Worm (Caenorhabditis elegans): ENCODE measurements around the gene H03E18.2.

H03E18.2 gene

ce11 chrX:8556614-8557196, 36.4 kb upstream of the H03E18.2 start, which contains the start of gene utx-1 (continued):
- TF ChIP-seq ceh-30 (tag; optimal IDR thresholded peaks at IDR 0.05) (no peak), dve-1 (tag; optimal IDR thresholded peaks at IDR 0.05) (no peak), ceh-31 (tag; optimal IDR thresholded peaks at IDR 0.05) (peak; percentile 80), pha-4 (tag; optimal IDR thresholded peaks at IDR 0.05) (no peak), madf-2 (tag; optimal IDR thresholded peaks at IDR 0.05) (no peak), ceh-6 (GFP tag; optimal IDR thresholded peaks at IDR 0.05) (no peak), sdc-2 (tag; optimal IDR thresholded peaks at IDR 0.05) (peak; percentile 68), tbx-2 (tag; optimal IDR thresholded peaks at IDR 0.05) (peak; percentile 43), tbx-7 (tag; optimal IDR thresholded peaks at IDR 0.05) (no peak), npax-4 (tag; optimal IDR thresholded peaks at IDR 0.05) (no peak), T23F11.4 (GFP tag; optimal IDR thresholded peaks at IDR 0.05) (no peak), hlh-13 (GFP tag; optimal IDR thresholded peaks at IDR 0.05) (no peak), sox-2 (GFP tag; IDR thresholded peaks at IDR 0.05) (no peak), gmeb-2 (tag; optimal IDR thresholded peaks at IDR 0.05) (no peak), pros-1 (tag; optimal IDR thresholded peaks at IDR 0.05) (no peak), sox-4 (tag; optimal IDR thresholded peaks at IDR 0.05) (no peak)

- TF ChIP-seq dve-1 (tag; optimal IDR thresholded peaks at IDR 0.05): no peak
- no peak for TF ChIP-seq fax-1 (tag; optimal IDR thresholded peaks at IDR 0.05)
- TF ChIP-seq ceh-14 (tag; optimal IDR thresholded peaks at IDR 0.05): no peak
- TF ChIP-seq hlh-6 (tag; optimal IDR thresholded peaks at IDR 0.05): no peak
- TF ChIP-seq gmeb-2 (tag; optimal IDR thresholded peaks at IDR 0.05): no peak
Observed at ce11 chrX:8554029-8554428, 33.7 kb upstream of the H03E18.2 start.

ce11 chrX:8551687-8552327, 31.5 kb upstream of the H03E18.2 start, which contains the start of gene dhhc-14:
TSS of gene dhhc-14 (plus strand) at chrX:8552277.
- no peak for TF ChIP-seq hlh-15 (tag; optimal IDR thresholded peaks at IDR 0.05)
- no peak for TF ChIP-seq elt-4 (tag; optimal IDR thresholded peaks at IDR 0.05)
- TF ChIP-seq tbx-7 (tag; optimal IDR thresholded peaks at IDR 0.05): peak; percentile 10
- peak; percentile 79 for TF ChIP-seq tbx-2 (tag; optimal IDR thresholded peaks at IDR 0.05)
- peak; percentile 74 for TF ChIP-seq unc-42 (tag; optimal IDR thresholded peaks at IDR 0.05)
- TF ChIP-seq ceh-31 (tag; optimal IDR thresholded peaks at IDR 0.05): peak; percentile 77
- TF ChIP-seq ref-2 (tag; optimal IDR thresholded peaks at IDR 0.05): peak; percentile 61
- peak; percentile 47 for TF ChIP-seq ceh-2 (tag; optimal IDR thresholded peaks at IDR 0.05)
- peak; percentile 16 for TF ChIP-seq madf-2 (tag; optimal IDR thresholded peaks at IDR 0.05)
- peak; percentile 1 for TF ChIP-seq C08G9.2 (tag; optimal IDR thresholded peaks at IDR 0.05)
- TF ChIP-seq nhr-232 (tag; optimal IDR thresholded peaks at IDR 0.05): no peak
- TF ChIP-seq ceh-18 (tag; optimal IDR thresholded peaks at IDR 0.05): peak; percentile 74
- TF ChIP-seq ceh-34 (tag; optimal IDR thresholded peaks at IDR 0.05): peak; percentile 41
- TF ChIP-seq T23F11.4 (GFP tag; optimal IDR thresholded peaks at IDR 0.05): no peak
- TF ChIP-seq sdc-2 (tag; optimal IDR thresholded peaks at IDR 0.05): peak; percentile 63
- TF ChIP-seq unc-55 (GFP tag; optimal IDR thresholded peaks at IDR 0.05): peak; percentile 31
- peak; percentile 64 for TF ChIP-seq hlh-30 (tag; optimal IDR thresholded peaks at IDR 0.05; ENCODE audit: insufficient read depth)
- TF ChIP-seq unc-86 (tag; optimal IDR thresholded peaks at IDR 0.05): no peak
- TF ChIP-seq syd-9 (tag; optimal IDR thresholded peaks at IDR 0.05): peak; percentile 17
- peak; percentile 70 for TF ChIP-seq nfya-1 (tag; optimal IDR thresholded peaks at IDR 0.05)
- peak; percentile 47 for TF ChIP-seq elt-2 (tag; optimal IDR thresholded peaks at IDR 0.05)
- peak; percentile 26 for TF ChIP-seq rnt-1 (tag; optimal IDR thresholded peaks at IDR 0.05)
- TF ChIP-seq hlh-8 (tag; optimal IDR thresholded peaks at IDR 0.05): no peak
- peak; percentile 28 for TF ChIP-seq pax-1 (tag; optimal IDR thresholded peaks at IDR 0.05)
